Worm (Caenorhabditis elegans) whole organism, L2 larva: ENCODE results near the gene F36D3.16.

Source experiments
- C34F6.9 ChIP-seq: fragments of 150-350 bp; optimal IDR thresholded peaks from 2 replicates; lab custom pipeline; 2014; ENCODE audit warnings: missing biosample characterization, missing genetic modification characterization
- Y55F3AM.14 ChIP-seq: fragments of 200-800 bp; sonication (Bioruptor generic); optimal IDR thresholded peaks from 2 replicates; lab custom pipeline; 2018; ENCODE audit warnings: mild to moderate bottlenecking, missing genetic modification characterization, missing compliant biosample characterization
- ZK546.5 ChIP-seq: sonication (generic microtip); optimal IDR thresholded peaks from 2 replicates; lab custom pipeline; 2017; ENCODE audit warnings: missing biosample characterization, missing genetic modification characterization
- aly-2 ChIP-seq: fragments of 150-350 bp; optimal IDR thresholded peaks from 2 replicates; lab custom pipeline; 2014; ENCODE audit warnings: missing biosample characterization, missing genetic modification characterization
- ama-1 ChIP-seq: fragments of 150-350 bp; optimal IDR thresholded peaks from 2 replicates; lab custom pipeline; 2018; ENCODE audit warnings: inconsistent platforms
- blmp-1 ChIP-seq: sonication (generic microtip); optimal IDR thresholded peaks from 2 replicates; lab custom pipeline; 2017; ENCODE audit warnings: missing genetic modification characterization, mild to moderate bottlenecking, missing compliant biosample characterization, antibody characterized with exemption, moderate library complexity; ENCODE audit not compliant: insufficient read depth
- ceh-16 ChIP-seq: fragments of 150-350 bp; optimal IDR thresholded peaks from 2 replicates; lab custom pipeline; 2014; ENCODE audit warnings: missing biosample characterization, missing genetic modification characterization
- ceh-82 ChIP-seq: fragments of 150-350 bp; optimal IDR thresholded peaks from 2 replicates; lab custom pipeline; 2014; ENCODE audit warnings: missing biosample characterization, missing genetic modification characterization
- crh-2 ChIP-seq: sonication (generic microtip); optimal IDR thresholded peaks from 2 replicates; lab custom pipeline; 2017; ENCODE audit warnings: missing biosample characterization, missing genetic modification characterization
- egl-27 ChIP-seq: sonication (generic microtip); optimal IDR thresholded peaks from 3 replicates; lab custom pipeline; 2017; ENCODE audit warnings: missing biosample characterization, missing genetic modification reagents, missing genetic modification characterization
- fos-1 ChIP-seq: fragments of 150-350 bp; optimal IDR thresholded peaks from 2 replicates; lab custom pipeline; 2014; ENCODE audit warnings: missing biosample characterization, missing genetic modification characterization
- gmeb-1 ChIP-seq: fragments of 150-350 bp; optimal IDR thresholded peaks from 2 replicates; lab custom pipeline; 2014; ENCODE audit warnings: missing biosample characterization, missing genetic modification characterization
- lin-11 ChIP-seq: fragments of 150-350 bp; sonication (generic microtip); optimal IDR thresholded peaks from 2 replicates; lab custom pipeline; 2014; ENCODE audit warnings: missing biosample characterization, missing genetic modification characterization, inconsistent platforms, mixed read lengths
- lin-13 ChIP-seq: fragments of 150-350 bp; optimal IDR thresholded peaks from 2 replicates; lab custom pipeline; 2014; ENCODE audit warnings: missing biosample characterization, missing genetic modification reagents, missing genetic modification characterization
- lsy-2 ChIP-seq, 2 experiments: fragments of 150-350 bp in 1 of 2; sonication (generic microtip) in 1 of 2; optimal IDR thresholded peaks; 2 replicates each; lab custom pipeline; 2014 to 2017; ENCODE audit warnings: missing biosample characterization in 2 of 2, missing genetic modification characterization in 2 of 2
- mab-5 ChIP-seq: fragments of 150-350 bp; optimal IDR thresholded peaks from 2 replicates; lab custom pipeline; 2014; ENCODE audit warnings: missing biosample characterization, missing genetic modification characterization
- mbf-1 ChIP-seq: sonication (generic microtip); optimal IDR thresholded peaks from 2 replicates; lab custom pipeline; 2017; ENCODE audit warnings: missing biosample characterization, missing genetic modification characterization
- mdl-1 ChIP-seq, 2 experiments: fragments of 150-350 bp in 1 of 2; sonication (generic microtip) in 1 of 2; optimal IDR thresholded peaks; 2 replicates each; lab custom pipeline; 2017; ENCODE audit warnings: missing biosample characterization in 2 of 2, missing genetic modification characterization in 2 of 2
- nhr-10 ChIP-seq: sonication (generic microtip); optimal IDR thresholded peaks from 2 replicates; lab custom pipeline; 2017; ENCODE audit warnings: missing biosample characterization, missing genetic modification characterization
- nhr-12 ChIP-seq: fragments of 150-350 bp; optimal IDR thresholded peaks from 2 replicates; lab custom pipeline; 2014; ENCODE audit warnings: missing biosample characterization, missing genetic modification characterization
- nhr-129 ChIP-seq: fragments of 150-350 bp; optimal IDR thresholded peaks from 2 replicates; lab custom pipeline; 2014; ENCODE audit warnings: missing biosample characterization, missing genetic modification characterization
- nhr-23 ChIP-seq: fragments of 150-350 bp; optimal IDR thresholded peaks from 2 replicates; lab custom pipeline; 2014; ENCODE audit warnings: missing biosample characterization, missing genetic modification reagents, missing genetic modification characterization
- nhr-25 ChIP-seq: fragments of 150-350 bp; sonication (generic microtip); optimal IDR thresholded peaks from 3 replicates; lab custom pipeline; 2014; ENCODE audit warnings: missing biosample characterization, missing genetic modification characterization
- nhr-77 ChIP-seq: fragments of 150-350 bp; optimal IDR thresholded peaks from 2 replicates; lab custom pipeline; 2014; ENCODE audit warnings: missing biosample characterization, missing genetic modification characterization
- peb-1 ChIP-seq: fragments of 150-350 bp; optimal IDR thresholded peaks from 2 replicates; lab custom pipeline; 2014; ENCODE audit warnings: missing biosample characterization, missing genetic modification characterization
- sem-4 ChIP-seq: fragments of 150-350 bp; optimal IDR thresholded peaks from 2 replicates; lab custom pipeline; 2014; ENCODE audit warnings: missing biosample characterization, missing genetic modification reagents, missing genetic modification characterization
- skn-1 ChIP-seq: sonication (generic microtip); optimal IDR thresholded peaks from 2 replicates; lab custom pipeline; 2017; ENCODE audit warnings: missing biosample characterization, missing genetic modification characterization
- sma-3 ChIP-seq: sonication (generic microtip); optimal IDR thresholded peaks from 2 replicates; lab custom pipeline; 2016; ENCODE audit warnings: missing genetic modification reagents, missing genetic modification characterization, missing compliant biosample characterization
- snpc-4 ChIP-seq: fragments of 150-350 bp; optimal IDR thresholded peaks from 2 replicates; lab custom pipeline; 2014; ENCODE audit warnings: missing biosample characterization, missing genetic modification characterization
- unc-39 ChIP-seq: fragments of 150-350 bp; optimal IDR thresholded peaks from 2 replicates; lab custom pipeline; 2014; ENCODE audit warnings: missing biosample characterization, missing genetic modification characterization
- unc-55 ChIP-seq: fragments of 150-350 bp; sonication (generic microtip); optimal IDR thresholded peaks from 3 replicates; lab custom pipeline; 2014; ENCODE audit warnings: missing biosample characterization, missing genetic modification reagents, missing genetic modification characterization
- zag-1 ChIP-seq: fragments of 150-350 bp; optimal IDR thresholded peaks from 2 replicates; lab custom pipeline; 2014; ENCODE audit warnings: missing biosample characterization, missing genetic modification characterization
- ztf-1 ChIP-seq: fragments of 200-800 bp; sonication (Bioruptor generic); conservative IDR thresholded peaks from 2 replicates; pipeline ENCODE4 v1.3.6; 2022; ENCODE audit warnings: missing genetic modification characterization, missing compliant biosample characterization
- ztf-4 ChIP-seq: fragments of 150-350 bp; optimal IDR thresholded peaks from 2 replicates; lab custom pipeline; 2014; ENCODE audit warnings: missing biosample characterization, missing genetic modification characterization

Gene F36D3.16

ce11 chrV:16536701-16537100 is 8.8 kb downstream of the F36D3.16 start, which contains the start of gene Y32B12B.1:
TSS of gene Y32B12B.1 (plus strand) at chrV:16537001.
- TF ChIP-seq ceh-16 (tag; lab: Kevin White, UChicago) (no peak), Y55F3AM.14 (GFP tag; lab: Kevin White, UChicago) (no peak), fos-1 (tag; lab: Kevin White, UChicago) (no peak), blmp-1 (no peak), nhr-12 (tag; lab: Kevin White, UChicago) (no peak)
- TF ChIP-seq, all 48 proteins: peak for 0

ce11 chrV:16537908-16538446 is 10.1 kb downstream of the F36D3.16 start, which contains the start of gene Y32B12B.2:
TSS of gene Y32B12B.2 (plus strand) at chrV:16538396.
- no peak for TF ChIP-seq peb-1
- no peak for TF ChIP-seq lin-11
- TF ChIP-seq ama-1, result no peak
- TF ChIP-seq nhr-10 (tag; lab: Kevin White, UChicago), result no peak
- TF ChIP-seq unc-55 (GFP tag; lab: Kevin White, UChicago), result peak; percentile 80
- TF ChIP-seq sma-3 (GFP tag; lab: Kevin White, UChicago), result peak; percentile 12
- TF ChIP-seq lsy-2 (tag; optimal IDR thresholded peaks at IDR 0.05; lab: Kevin White, UChicago), result peak; percentile 90 to 97
- TF ChIP-seq gmeb-1 (tag; lab: Kevin White, UChicago), result peak; percentile 72
- TF ChIP-seq ZK546.5 (tag; lab: Kevin White, UChicago), result no peak
- peak; percentile 44 for TF ChIP-seq C34F6.9
- no peak for TF ChIP-seq crh-2 (tag; lab: Kevin White, UChicago)
- no peak for TF ChIP-seq ceh-82 (tag; lab: Kevin White, UChicago)
- no peak for TF ChIP-seq nhr-12 (tag; lab: Kevin White, UChicago)
- TF ChIP-seq lin-13 (GFP tag; lab: Kevin White, UChicago), result no peak
- TF ChIP-seq mdl-1 (tag; optimal IDR thresholded peaks at IDR 0.05; lab: Kevin White, UChicago), result peak in 1 of 2 experiments; percentile 36
- TF ChIP-seq snpc-4 (tag; lab: Kevin White, UChicago), result no peak
- TF ChIP-seq zag-1 (tag; lab: Kevin White, UChicago), result no peak
- peak; percentile 3 for TF ChIP-seq nhr-129
- TF ChIP-seq, all 48 proteins: peak for 7

ce11 chrV:16539666-16540065 is 11.8 kb downstream of the F36D3.16 start:
- TF ChIP-seq unc-39, result no peak
- no peak for TF ChIP-seq nhr-25 (tag; lab: Kevin White, UChicago)
- TF ChIP-seq mbf-1 (tag; lab: Kevin White, UChicago), result no peak
- TF ChIP-seq crh-2 (tag; lab: Kevin White, UChicago), result no peak

ce11 chrV:16540657-16541056 is 12.8 kb downstream of the F36D3.16 start:
- TF ChIP-seq skn-1 (no peak), aly-2 (no peak), zag-1 (tag; lab: Kevin White, UChicago) (no peak), ztf-1 (GFP tag; lab: Robert Waterston, UW) (no peak), nhr-25 (tag; lab: Kevin White, UChicago) (no peak)

ce11 chrV:16550680-16551079 is 22.8 kb downstream of the F36D3.16 start, which contains the start of gene srbc-65:
TSS of gene srbc-65 (plus strand) at chrV:16550980.
- TF ChIP-seq mbf-1 (tag; lab: Kevin White, UChicago) (no peak), sem-4 (tag; lab: Kevin White, UChicago) (no peak), nhr-77 (tag; lab: Kevin White, UChicago) (no peak), lin-11 (no peak)

- TF ChIP-seq egl-27 (no peak), unc-55 (GFP tag; lab: Kevin White, UChicago) (no peak), crh-2 (tag; lab: Kevin White, UChicago) (no peak), sem-4 (tag; lab: Kevin White, UChicago) (no peak), nhr-10 (tag; lab: Kevin White, UChicago) (no peak), nhr-23 (no peak), unc-39 (no peak), ceh-82 (tag; lab: Kevin White, UChicago) (no peak), lsy-2 (tag; optimal IDR thresholded peaks at IDR 0.05; lab: Kevin White, UChicago) (no peak), mab-5 (no peak), C34F6.9 (no peak), aly-2 (no peak), ztf-4 (tag; lab: Kevin White, UChicago) (no peak)
- TF ChIP-seq, all 48 proteins: peak for 0
Measured at ce11 chrV:16552929-16553328, 25.0 kb downstream of the F36D3.16 start, which contains the start of gene Y32B12B.4. TSS of gene Y32B12B.4 (plus strand) at chrV:16553327.
